Worm (Caenorhabditis elegans) whole organism, L4 larva: Measurements from ENCODE around the gene nlp-31.

Experiments used
- F44E2.7 ChIP-seq: fragments of 200-800 bp; sonication (Bioruptor generic); IDR thresholded peaks from 2 replicates; pipeline ENCODE4 v2.1.2; 2022; ENCODE audit warnings: missing genetic modification characterization, missing compliant biosample characterization
- ama-1 ChIP-seq: fragments of 150-350 bp; optimal IDR thresholded peaks from 2 replicates; lab custom pipeline; 2014; ENCODE audit warnings: inconsistent platforms, mixed read lengths
- lin-15B ChIP-seq: fragments of 150-350 bp; sonication (generic microtip); optimal IDR thresholded peaks from 3 replicates; lab custom pipeline; 2014; ENCODE audit warnings: missing biosample characterization, missing genetic modification characterization
- nhr-77 ChIP-seq: fragments of 150-350 bp; optimal IDR thresholded peaks from 2 replicates; lab custom pipeline; 2014; ENCODE audit warnings: missing biosample characterization, missing genetic modification characterization
- pqm-1 ChIP-seq: sonication (generic microtip); optimal IDR thresholded peaks from 2 replicates; lab custom pipeline; 2017; ENCODE audit warnings: missing biosample characterization, missing genetic modification characterization

DNA sequence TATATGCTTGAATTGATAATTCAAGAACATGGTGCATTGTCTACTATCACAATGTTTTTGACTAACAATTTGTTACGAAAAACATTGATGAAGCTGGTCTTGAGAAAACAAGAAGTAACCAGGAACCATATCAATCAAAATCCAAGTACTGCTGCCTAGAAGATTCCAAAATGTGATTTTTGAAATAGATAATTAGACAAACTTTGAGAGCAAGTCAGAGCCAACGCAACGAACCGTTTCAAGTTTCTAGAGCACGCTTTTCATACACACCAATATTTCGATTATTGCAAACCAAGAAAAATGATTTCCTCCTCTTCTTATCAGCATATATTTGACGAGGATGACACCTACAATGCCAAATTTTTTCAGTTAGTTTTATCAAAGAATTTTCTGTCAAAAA lies 36.9 kb downstream of the nlp-31 start, which contains the start of gene srw-89:
- TF ChIP-seq lin-15B (tag; lab: Kevin White, UChicago) (no peak), F44E2.7 (GFP tag; lab: Robert Waterston, UW) (no peak), pqm-1 (tag; lab: Kevin White, UChicago) (no peak), nhr-77 (tag; lab: Kevin White, UChicago) (no peak), ama-1 (no peak)
